Worm (Caenorhabditis elegans) whole organism, L3 larva: ENCODE data around the gene T20B3.1.

ENCODE experiments used
- ZK546.5 ChIP-seq: sonication (generic microtip); optimal IDR thresholded peaks from 2 replicates; lab custom pipeline; 2017; ENCODE audit warnings: missing biosample characterization, missing genetic modification characterization
- aly-2 ChIP-seq: fragments of 150-350 bp; optimal IDR thresholded peaks from 2 replicates; lab custom pipeline; 2014; ENCODE audit warnings: missing biosample characterization, missing genetic modification characterization
- lin-39 ChIP-seq: fragments of 150-350 bp; optimal IDR thresholded peaks from 2 replicates; lab custom pipeline; 2018; ENCODE audit warnings: missing biosample characterization, missing genetic modification reagents, missing genetic modification characterization
- zag-1 ChIP-seq: fragments of 150-350 bp; optimal IDR thresholded peaks from 2 replicates; lab custom pipeline; 2014; ENCODE audit warnings: missing biosample characterization, missing genetic modification characterization

DNA sequence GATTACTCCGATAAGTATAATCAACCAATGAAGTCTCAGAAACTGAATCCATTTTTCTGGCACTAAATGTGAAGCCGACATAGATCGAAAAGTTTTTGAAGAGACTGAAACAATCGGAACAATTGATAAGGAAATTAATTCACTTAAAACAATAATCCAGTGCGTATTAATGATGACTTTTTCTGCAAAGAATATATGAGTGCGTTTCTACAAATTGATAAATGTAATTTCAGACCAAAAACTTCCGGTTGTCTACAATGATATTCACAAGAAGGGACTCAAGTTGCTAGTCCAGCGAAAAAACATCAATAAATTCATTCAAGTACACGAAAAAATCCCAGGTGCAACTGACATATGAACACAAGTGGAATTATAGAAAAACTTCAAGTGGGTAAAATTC is 54.4 kb downstream of the T20B3.1 start, which contains the start of gene clec-33:
- no peak for TF ChIP-seq ZK546.5
- TF ChIP-seq lin-39 = no peak
- TF ChIP-seq zag-1 (tag; lab: Kevin White, UChicago) = no peak
- TF ChIP-seq aly-2 (tag; lab: Kevin White, UChicago) = no peak
